Worm (Caenorhabditis elegans) whole organism, young adult: ENCODE results near the gene clec-161.

Experiments used
- B0035.1 ChIP-seq: sonication (generic microtip); optimal IDR thresholded peaks from 2 replicates; lab custom pipeline; 2016; ENCODE audit warnings: missing genetic modification characterization, mild to moderate bottlenecking, missing compliant biosample characterization, missing genotype, missing genetic modification reagents
- D2030.7 ChIP-seq: fragments of 200-800 bp; sonication (Bioruptor generic); IDR thresholded peaks from 2 replicates; pipeline ENCODE4 v1.3.6; 2022; ENCODE audit warnings: missing genetic modification reagents, missing genetic modification characterization, missing compliant biosample characterization
- F23B12.7 ChIP-seq: sonication (generic microtip); optimal IDR thresholded peaks from 2 replicates; lab custom pipeline; 2017; ENCODE audit warnings: missing genetic modification characterization, mild to moderate bottlenecking, missing compliant biosample characterization, antibody characterized with exemption, moderate library complexity; ENCODE audit not compliant: insufficient read depth
- F57A8.1 ChIP-seq: fragments of 200-800 bp; sonication (Bioruptor generic); optimal IDR thresholded peaks from 2 replicates; lab custom pipeline; 2018; ENCODE audit warnings: mild to moderate bottlenecking, missing genetic modification characterization, moderate library complexity, missing compliant biosample characterization
- Y53F4B.3 ChIP-seq: fragments of 200-800 bp; sonication (Bioruptor generic); IDR thresholded peaks from 2 replicates; pipeline ENCODE4 v1.3.6; 2022; ENCODE audit warnings: missing genetic modification reagents, missing genetic modification characterization, missing compliant biosample characterization
- Y56A3A.18 ChIP-seq: fragments of 200-800 bp; sonication (Bioruptor generic); IDR thresholded peaks from 2 replicates; pipeline ENCODE4 v1.3.6; 2022; ENCODE audit warnings: missing genetic modification reagents, missing genetic modification characterization, missing compliant biosample characterization
- ZK185.1 ChIP-seq: sonication (generic microtip); optimal IDR thresholded peaks from 2 replicates; lab custom pipeline; 2016; ENCODE audit warnings: mild to moderate bottlenecking, missing genetic modification characterization, missing compliant biosample characterization; ENCODE audit not compliant: poor library complexity, severe bottlenecking
- attf-5 ChIP-seq: fragments of 200-800 bp; sonication (Bioruptor generic); optimal IDR thresholded peaks from 2 replicates; lab custom pipeline; 2018; ENCODE audit warnings: mild to moderate bottlenecking, missing genetic modification characterization, missing compliant biosample characterization
- bed-1 ChIP-seq: fragments of 200-800 bp; sonication (Bioruptor generic); IDR thresholded peaks from 2 replicates; pipeline ENCODE4 v1.3.6; 2022; ENCODE audit warnings: missing genetic modification reagents, missing genetic modification characterization, missing compliant biosample characterization
- bed-2 ChIP-seq: fragments of 200-800 bp; sonication (Bioruptor generic); IDR thresholded peaks from 2 replicates; pipeline ENCODE4 v1.3.6; 2022; ENCODE audit warnings: missing genetic modification reagents, missing genetic modification characterization, missing compliant biosample characterization
- ccch-3 ChIP-seq: fragments of 200-800 bp; sonication (Bioruptor generic); optimal IDR thresholded peaks from 2 replicates; lab custom pipeline; 2018; ENCODE audit warnings: mild to moderate bottlenecking, missing genetic modification characterization, missing compliant biosample characterization
- ceh-27 ChIP-seq: fragments of 200-800 bp; sonication (Bioruptor generic); optimal IDR thresholded peaks from 2 replicates; lab custom pipeline; 2018; ENCODE audit warnings: mild to moderate bottlenecking, missing genetic modification characterization, moderate library complexity, missing compliant biosample characterization
- ceh-58 ChIP-seq: fragments of 200-800 bp; sonication (Bioruptor generic); IDR thresholded peaks from 2 replicates; pipeline ENCODE4 v1.3.6; 2022; ENCODE audit warnings: missing genetic modification characterization, missing compliant biosample characterization
- ceh-79 ChIP-seq: sonication (generic microtip); optimal IDR thresholded peaks from 2 replicates; lab custom pipeline; 2017; ENCODE audit warnings: mild to moderate bottlenecking, missing genetic modification characterization, missing compliant biosample characterization
- ceh-91 ChIP-seq: fragments of 200-800 bp; sonication (Bioruptor generic); IDR thresholded peaks from 2 replicates; pipeline ENCODE4 v1.3.6; 2022; ENCODE audit warnings: missing genetic modification reagents, missing genetic modification characterization, missing compliant biosample characterization
- die-1 ChIP-seq: sonication (generic microtip); optimal IDR thresholded peaks from 2 replicates; lab custom pipeline; 2016; ENCODE audit warnings: missing genotype, mild to moderate bottlenecking, missing genetic modification characterization, missing compliant biosample characterization
- dox-1 ChIP-seq: fragments of 200-800 bp; sonication (Bioruptor generic); IDR thresholded peaks from 2 replicates; pipeline ENCODE4 v1.3.6; 2022; ENCODE audit warnings: missing genetic modification reagents, missing genetic modification characterization, missing compliant biosample characterization
- dpl-1 ChIP-seq: fragments of 150-350 bp; optimal IDR thresholded peaks from 2 replicates; lab custom pipeline; 2014; ENCODE audit warnings: missing biosample characterization, missing genetic modification reagents, missing genetic modification characterization
- efl-1 ChIP-seq: fragments of 150-350 bp; optimal IDR thresholded peaks from 2 replicates; lab custom pipeline; 2014; ENCODE audit warnings: missing biosample characterization, missing genetic modification reagents, missing genetic modification characterization
- egl-44 ChIP-seq: fragments of 200-800 bp; sonication (Bioruptor generic); IDR thresholded peaks from 2 replicates; pipeline ENCODE4 v1.3.6; 2022; ENCODE audit warnings: missing genetic modification reagents, missing genetic modification characterization, missing compliant biosample characterization
- egrh-3 ChIP-seq: fragments of 200-800 bp; sonication (Bioruptor generic); IDR thresholded peaks from 2 replicates; pipeline ENCODE4 v1.3.6; 2022; ENCODE audit warnings: missing genetic modification reagents, missing genetic modification characterization, missing compliant biosample characterization
- ets-4 ChIP-seq: fragments of 200-800 bp; sonication (Bioruptor generic); optimal IDR thresholded peaks from 2 replicates; lab custom pipeline; 2018; ENCODE audit warnings: mild to moderate bottlenecking, missing genetic modification characterization, missing compliant biosample characterization
- gei-17 ChIP-seq: fragments of 200-800 bp; sonication (Bioruptor generic); optimal IDR thresholded peaks from 2 replicates; lab custom pipeline; 2018; ENCODE audit warnings: mild to moderate bottlenecking, missing genetic modification characterization, missing compliant biosample characterization
- him-1 ChIP-seq: sonication (generic microtip); optimal IDR thresholded peaks from 2 replicates; lab custom pipeline; 2016; ENCODE audit warnings: missing genotype, missing genetic modification reagents, missing genetic modification characterization, missing compliant biosample characterization
- hlh-12 ChIP-seq: sonication (generic microtip); optimal IDR thresholded peaks from 2 replicates; lab custom pipeline; 2016; ENCODE audit warnings: missing genetic modification characterization, missing compliant biosample characterization
- hlh-26 ChIP-seq: fragments of 200-800 bp; sonication (Bioruptor generic); conservative IDR thresholded peaks from 2 replicates; pipeline ENCODE4 v1.3.6; 2022; ENCODE audit warnings: missing genetic modification reagents, missing genetic modification characterization, missing compliant biosample characterization
- let-526 ChIP-seq: fragments of 200-800 bp; sonication (Bioruptor generic); IDR thresholded peaks from 2 replicates; pipeline ENCODE4 v1.3.6; 2022; ENCODE audit warnings: missing genetic modification reagents, missing genetic modification characterization, missing compliant biosample characterization
- lsl-1 ChIP-seq: fragments of 200-800 bp; sonication (Bioruptor generic); optimal IDR thresholded peaks from 2 replicates; lab custom pipeline; 2018; ENCODE audit warnings: mild to moderate bottlenecking, missing genetic modification characterization, moderate library complexity, missing compliant biosample characterization
- madf-3 ChIP-seq: fragments of 200-800 bp; sonication (Bioruptor generic); IDR thresholded peaks from 2 replicates; pipeline ENCODE4 v1.3.6; 2022; ENCODE audit warnings: missing genetic modification reagents, missing genetic modification characterization, missing compliant biosample characterization
- nfya-1 ChIP-seq: sonication (generic microtip); optimal IDR thresholded peaks from 2 replicates; lab custom pipeline; 2017; ENCODE audit warnings: antibody characterized with exemption, missing compliant biosample characterization, missing genetic modification characterization, borderline replicate concordance; ENCODE audit not compliant: insufficient read depth
- nfyb-1 ChIP-seq: fragments of 200-800 bp; sonication (Bioruptor generic); IDR thresholded peaks from 2 replicates; pipeline ENCODE4 v1.3.6; 2022; ENCODE audit warnings: missing genetic modification reagents, missing genetic modification characterization, missing compliant biosample characterization
- nhr-179 ChIP-seq: sonication (generic microtip); optimal IDR thresholded peaks from 2 replicates; lab custom pipeline; 2016; ENCODE audit warnings: mild to moderate bottlenecking, missing genetic modification characterization, missing compliant biosample characterization
- nhr-80 ChIP-seq: sonication (generic microtip); optimal IDR thresholded peaks from 2 replicates; lab custom pipeline; 2016; ENCODE audit warnings: missing genetic modification characterization, missing compliant biosample characterization
- pha-4 ChIP-seq: fragments of 150-350 bp; sonication (generic microtip); optimal IDR thresholded peaks from 2 replicates; lab custom pipeline; 2014; ENCODE audit warnings: missing biosample characterization, missing genetic modification reagents, missing genetic modification characterization
- sdz-38 ChIP-seq: sonication (generic microtip); optimal IDR thresholded peaks from 2 replicates; lab custom pipeline; 2016; ENCODE audit warnings: missing genotype, missing genetic modification characterization, missing compliant biosample characterization
- snpc-1.1 ChIP-seq: sonication (generic microtip); optimal IDR thresholded peaks from 2 replicates; lab custom pipeline; 2017; ENCODE audit warnings: missing genetic modification characterization, mild to moderate bottlenecking, missing compliant biosample characterization, antibody characterized with exemption, moderate library complexity, missing genotype, missing genetic modification reagents; ENCODE audit not compliant: insufficient read depth
- snpc-1.3 ChIP-seq: sonication (generic microtip); optimal IDR thresholded peaks from 2 replicates; lab custom pipeline; 2017; ENCODE audit warnings: missing genetic modification characterization, mild to moderate bottlenecking, missing compliant biosample characterization, antibody characterized with exemption, moderate library complexity, missing genotype, missing genetic modification reagents; ENCODE audit not compliant: insufficient read depth
- tbp1 ChIP-seq: fragments of 200-800 bp; sonication (Bioruptor generic); optimal IDR thresholded peaks from 2 replicates; lab custom pipeline; 2018; ENCODE audit warnings: mild to moderate bottlenecking, missing genetic modification characterization, missing compliant biosample characterization
- tbx-9 ChIP-seq: sonication (generic microtip); optimal IDR thresholded peaks from 2 replicates; lab custom pipeline; 2016; ENCODE audit warnings: borderline replicate concordance, missing genetic modification characterization, inconsistent platforms, missing compliant biosample characterization
- xnd-1 ChIP-seq: sonication (generic microtip); optimal IDR thresholded peaks from 2 replicates; lab custom pipeline; 2016; ENCODE audit warnings: missing genotype, missing genetic modification reagents, missing genetic modification characterization, missing compliant biosample characterization
- zfh-2 ChIP-seq: fragments of 200-800 bp; sonication (Bioruptor generic); conservative IDR thresholded peaks from 2 replicates; pipeline ENCODE4 v1.3.6; 2022; ENCODE audit warnings: missing genetic modification reagents, missing genetic modification characterization, missing compliant biosample characterization
- ztf-22 ChIP-seq: fragments of 200-800 bp; sonication (Bioruptor generic); optimal IDR thresholded peaks from 2 replicates; lab custom pipeline; 2018; ENCODE audit warnings: mild to moderate bottlenecking, missing genetic modification characterization, moderate library complexity, missing compliant biosample characterization
- ztf-25 ChIP-seq: fragments of 200-800 bp; sonication (Bioruptor generic); IDR thresholded peaks from 2 replicates; pipeline ENCODE4 v1.3.6; 2022; ENCODE audit warnings: missing genetic modification reagents, missing genetic modification characterization, missing compliant biosample characterization
- ztf-3 ChIP-seq: fragments of 200-800 bp; sonication (Bioruptor generic); optimal IDR thresholded peaks from 2 replicates; lab custom pipeline; 2018; ENCODE audit warnings: mild to moderate bottlenecking, missing genetic modification characterization, missing compliant biosample characterization
- ztf-6 ChIP-seq: fragments of 200-800 bp; sonication (Bioruptor generic); IDR thresholded peaks from 2 replicates; pipeline ENCODE4 v1.3.6; 2022; ENCODE audit warnings: missing genetic modification reagents, missing genetic modification characterization, missing compliant biosample characterization

clec-161 gene

DNA sequence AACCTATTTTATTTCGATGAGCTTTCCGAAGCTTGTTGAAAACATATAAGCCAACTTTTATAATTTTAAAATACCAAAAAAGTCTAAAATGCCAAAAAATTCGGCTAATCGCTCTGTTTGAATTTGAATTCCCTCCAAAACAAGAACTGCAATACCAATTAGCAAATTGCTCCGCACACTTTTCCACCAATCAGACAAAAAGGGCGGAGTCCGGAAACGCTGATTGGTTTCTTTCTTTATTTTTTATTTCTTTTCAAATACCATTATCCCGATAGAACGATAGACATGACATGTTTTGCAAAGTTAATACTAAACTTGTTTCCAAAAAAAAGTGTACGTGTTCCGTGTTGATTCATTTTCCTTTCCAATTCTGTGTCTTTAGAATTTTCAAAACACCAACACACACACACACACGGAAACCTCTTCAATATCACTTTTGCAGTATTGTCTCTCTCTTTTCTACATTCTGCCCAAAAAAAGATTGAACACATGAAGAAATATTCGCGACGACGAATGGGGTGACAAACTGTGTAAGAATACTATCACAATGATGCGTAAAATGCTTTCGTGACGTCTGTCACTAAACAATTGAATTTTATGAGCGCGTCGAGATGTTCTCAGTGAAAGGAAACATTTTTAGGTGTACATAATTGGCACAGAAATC, 9.2 kb upstream of the clec-161 start:
- no peak for TF ChIP-seq attf-5 (GFP tag; lab: Kevin White, UChicago)
- peak; percentile 75; the same call in 1 of the 2 replicates for TF ChIP-seq nfyb-1 (GFP tag; lab: Robert Waterston, UW)
- TF ChIP-seq ceh-27, result peak; percentile 3
- TF ChIP-seq F57A8.1 (GFP tag; lab: Kevin White, UChicago), result no peak

DNA sequence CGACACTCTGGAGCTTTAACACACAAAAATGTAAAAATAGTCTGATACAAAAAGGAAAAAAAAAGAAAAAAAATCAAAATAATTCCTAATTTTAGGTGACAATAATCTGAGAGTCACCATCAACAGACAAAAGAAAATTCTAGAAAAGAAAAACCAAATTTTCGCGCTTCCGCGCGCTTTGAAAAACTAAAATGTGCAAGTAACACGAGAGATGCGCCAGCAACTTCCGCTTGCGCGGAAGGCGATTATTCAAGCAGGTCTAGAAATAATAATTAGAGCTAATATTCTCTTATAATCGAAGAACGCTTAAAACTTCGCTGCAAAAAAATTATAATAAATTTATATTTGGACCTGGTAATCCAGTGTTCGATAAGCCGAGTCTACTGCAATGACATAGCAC, 8.4 kb upstream of the clec-161 start:
- TF ChIP-seq ztf-22 (no peak), bed-2 (GFP tag; lab: Robert Waterston, UW) (no peak), ztf-25 (GFP tag; lab: Robert Waterston, UW) (no peak), tbp1 (GFP tag; lab: Kevin White, UChicago) (peak; percentile 75), Y53F4B.3 (GFP tag; lab: Robert Waterston, UW) (peak; percentile 73), him-1 (tag; lab: Kevin White, UChicago) (peak; percentile 87), ZK185.1 (tag; lab: Kevin White, UChicago) (peak; percentile 69), nhr-179 (tag; lab: Kevin White, UChicago) (no peak), dpl-1 (GFP tag; lab: Kevin White, UChicago) (peak; percentile 99), bed-1 (GFP tag; lab: Robert Waterston, UW) (0 out of 2 replicates have a peak, but pooled peaks have one; percentile 25), ets-4 (GFP tag; lab: Kevin White, UChicago) (no peak), tbx-9 (tag; lab: Kevin White, UChicago) (no peak), madf-3 (GFP tag; lab: Robert Waterston, UW) (peak; percentile 97), pha-4 (tag; lab: Kevin White, UChicago) (no peak), lsl-1 (GFP tag; lab: Kevin White, UChicago) (peak; percentile 96), snpc-1.1 (tag; lab: Kevin White, UChicago) (peak; percentile 83), F23B12.7 (tag; lab: Kevin White, UChicago) (peak; percentile 42), ztf-3 (no peak), hlh-12 (tag; lab: Kevin White, UChicago) (no peak), efl-1 (GFP tag; lab: Kevin White, UChicago) (peak; percentile 99), zfh-2 (GFP tag; lab: Robert Waterston, UW) (no peak), hlh-26 (no peak), ztf-6 (0 out of 2 replicates have a peak, but pooled peaks have one; percentile 7), ccch-3 (GFP tag; lab: Kevin White, UChicago) (no peak), B0035.1 (tag; lab: Kevin White, UChicago) (no peak), attf-5 (GFP tag; lab: Kevin White, UChicago) (no peak), egl-44 (GFP tag; lab: Robert Waterston, UW) (no peak), ceh-79 (no peak), let-526 (no peak), xnd-1 (tag; lab: Kevin White, UChicago) (peak; percentile 100), dox-1 (GFP tag; lab: Robert Waterston, UW) (peak; percentile 98), nhr-80 (no peak), gei-17 (GFP tag; lab: Kevin White, UChicago) (no peak), sdz-38 (tag; lab: Kevin White, UChicago) (no peak), ceh-91 (peak; percentile 100), die-1 (tag; lab: Kevin White, UChicago) (peak; percentile 16), snpc-1.3 (tag; lab: Kevin White, UChicago) (peak; percentile 96), ceh-58 (GFP tag; lab: Robert Waterston, UW) (no peak), nfyb-1 (GFP tag; lab: Robert Waterston, UW) (peak; percentile 87; the same call in 1 of the 2 replicates), D2030.7 (GFP tag; lab: Robert Waterston, UW) (peak; percentile 99), Y56A3A.18 (GFP tag; lab: Robert Waterston, UW) (0 out of 2 replicates have a peak, but pooled peaks have one; percentile 45), egrh-3 (GFP tag; lab: Robert Waterston, UW) (no peak), nfya-1 (tag; lab: Kevin White, UChicago) (no peak)
